Worm (Caenorhabditis elegans) whole organism, L3 larva: Measurements from ENCODE around the gene W03F9.4.

ENCODE experiments used
- ZK546.5 ChIP-seq: sonication (generic microtip); optimal IDR thresholded peaks from 2 replicates; lab custom pipeline; 2017; ENCODE audit warnings: missing biosample characterization, missing genetic modification characterization
- fos-1 ChIP-seq: fragments of 150-350 bp; optimal IDR thresholded peaks from 2 replicates; lab custom pipeline; 2014; ENCODE audit warnings: missing biosample characterization, missing genetic modification characterization
- lsy-12 ChIP-seq: sonication (generic microtip); optimal IDR thresholded peaks from 2 replicates; lab custom pipeline; 2016; ENCODE audit warnings: mild to moderate bottlenecking, missing genetic modification characterization, missing compliant biosample characterization
- snpc-4 ChIP-seq: fragments of 150-350 bp; optimal IDR thresholded peaks from 2 replicates; lab custom pipeline; 2014; ENCODE audit warnings: missing biosample characterization, missing genetic modification characterization
- tbx-2 ChIP-seq: sonication (generic microtip); optimal IDR thresholded peaks from 2 replicates; lab custom pipeline; 2016; ENCODE audit warnings: mild to moderate bottlenecking, missing genetic modification characterization, missing compliant biosample characterization

- TF ChIP-seq fos-1 (tag; lab: Kevin White, UChicago) (no peak), lsy-12 (tag; lab: Kevin White, UChicago) (no peak), tbx-2 (tag; lab: Kevin White, UChicago) (no peak), ZK546.5 (tag; lab: Kevin White, UChicago) (no peak), snpc-4 (tag; lab: Kevin White, UChicago) (no peak)
Observed at ce11 chrV:144794-145193, 6.4 kb downstream of the W03F9.4 start, which contains the start of gene srh-82.
